Fruit fly (Drosophila melanogaster): Measurements from ENCODE around the gene daw.

daw gene

dm6 chr2L:2760288-2760687 lies 44.8 kb upstream of the daw start (continued):
- no peak for TF ChIP-seq pan (optimal IDR thresholded peaks at IDR 0.05)
- TF ChIP-seq pan (GFP tag; optimal IDR thresholded peaks at IDR 0.05 in 1 of 2, IDR thresholded peaks at IDR 0.05 in 1 of 2): peak in 1 of 2 experiments; percentile 24
- peak; percentile 67 for TF ChIP-seq Ets65A (GFP tag)
- no peak for TF ChIP-seq Ptx1 (GFP tag; IDR thresholded peaks at IDR 0.05)
- TF ChIP-seq hth (optimal IDR thresholded peaks at IDR 0.05): no peak
- no peak for TF ChIP-seq trh (GFP tag; optimal IDR thresholded peaks at IDR 0.05)
- TF ChIP-seq CG3726 (GFP tag; IDR thresholded peaks at IDR 0.05): 0 out of 3 replicates have a peak, but pooled peaks have one; percentile 54
- TF ChIP-seq kay (GFP tag; optimal IDR thresholded peaks at IDR 0.05): no peak
- no peak for TF ChIP-seq sim (GFP tag; IDR thresholded peaks at IDR 0.05)
- no peak for TF ChIP-seq CG14050 (GFP tag; IDR thresholded peaks at IDR 0.05)
- no peak for TF ChIP-seq chif (GFP tag; optimal IDR thresholded peaks at IDR 0.05)

DNA sequence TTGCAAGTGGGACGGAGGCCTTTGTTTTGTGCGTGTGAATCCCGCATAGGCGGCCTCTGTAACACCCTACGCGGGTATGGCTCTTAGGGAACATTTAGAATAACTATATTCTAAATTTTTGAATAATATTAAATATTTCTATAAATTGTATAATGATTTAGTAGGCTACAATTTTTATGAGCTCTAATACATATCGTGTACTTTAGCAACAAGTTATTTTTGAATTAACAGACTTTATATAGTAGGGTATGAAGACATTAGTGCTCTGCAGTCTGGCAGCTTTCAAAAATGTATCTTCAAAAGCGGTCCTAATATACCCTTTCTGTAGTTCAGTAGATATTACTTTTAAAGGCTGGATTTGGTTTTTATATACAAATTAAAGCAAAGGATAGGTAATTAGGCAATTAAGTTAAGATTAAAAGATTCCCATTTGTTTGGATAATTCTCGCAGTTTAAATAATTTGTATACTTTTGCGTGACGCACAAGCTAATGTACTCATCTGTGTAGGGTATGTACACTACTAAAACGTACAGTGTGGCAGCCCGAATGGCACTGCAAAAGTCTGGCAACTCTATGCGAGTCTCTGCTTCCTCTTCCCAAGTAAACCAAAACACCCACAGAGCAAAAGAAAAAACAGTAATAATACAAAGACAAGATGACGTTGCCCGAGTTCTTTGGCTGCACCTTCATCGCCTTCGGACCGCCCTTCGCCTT lies 39.2 kb upstream of the daw start, which contains the start of the genes Snx21 and aph-1:
TSS of gene Snx21 (minus strand) at position 7 of the 715 bp plus-strand sequence.
TSS of gene aph-1 (plus strand) at position 575 of the 715 bp plus-strand sequence.
- TF ChIP-seq ERR (GFP tag; optimal IDR thresholded peaks at IDR 0.05) (peak; percentile 70), CG9215 (GFP tag; IDR thresholded peaks at IDR 0.05) (peak; percentile 89), fd102C (GFP tag; optimal IDR thresholded peaks at IDR 0.05) (peak; percentile 28), tna (GFP tag; IDR thresholded peaks at IDR 0.05; ENCODE audit: partially characterized antibody) (no peak), CG6654 (GFP tag; optimal IDR thresholded peaks at IDR 0.05) (peak; percentile 69), CG3163 (GFP tag; optimal IDR thresholded peaks at IDR 0.05) (peak; percentile 69), Lpt (GFP tag; optimal IDR thresholded peaks at IDR 0.05) (no peak), CG4328 (GFP tag; optimal IDR thresholded peaks at IDR 0.05) (peak; percentile 93), CG4404 (GFP tag; IDR thresholded peaks at IDR 0.05) (peak; percentile 87), CG18764 (GFP tag; optimal IDR thresholded peaks at IDR 0.05) (peak; percentile 82), inv (GFP tag; IDR thresholded peaks at IDR 0.05; ENCODE audit: partially characterized antibody) (0 out of 2 replicates have a peak, but pooled peaks have one; percentile 6), pho (GFP tag; optimal IDR thresholded peaks at IDR 0.05) (peak; percentile 81), CG14860 (GFP tag; IDR thresholded peaks at IDR 0.05; ENCODE audit: partially characterized antibody) (no peak), Opbp (GFP tag; IDR thresholded peaks at IDR 0.05; ENCODE audit: partially characterized antibody) (no peak), CG33213 (GFP tag; optimal IDR thresholded peaks at IDR 0.05) (peak; percentile 62), E2f1 (GFP tag; IDR thresholded peaks at IDR 0.05) (peak; percentile 89), odd (GFP tag; optimal IDR thresholded peaks at IDR 0.05) (peak; percentile 91), Eip74EF (GFP tag; optimal IDR thresholded peaks at IDR 0.05) (peak in 1 of 2 experiments; percentile 90), hbn (GFP tag; IDR thresholded peaks at IDR 0.05; ENCODE audit: partially characterized antibody) (no peak), Fer3 (tag; optimal IDR thresholded peaks at IDR 0.05) (peak; percentile 93), CG13123 (GFP tag; optimal IDR thresholded peaks at IDR 0.05) (peak; percentile 76), exex (tag; optimal IDR thresholded peaks at IDR 0.05) (peak; percentile 77), knrl (GFP tag; IDR thresholded peaks at IDR 0.05; ENCODE audit: partially characterized antibody) (no peak), h (optimal IDR thresholded peaks at IDR 0.05) (no peak), CG3838 (GFP tag; optimal IDR thresholded peaks at IDR 0.05) (peak; percentile 59), CG1792 (GFP tag; optimal IDR thresholded peaks at IDR 0.05) (peak; percentile 76), CG31388 (GFP tag; optimal IDR thresholded peaks at IDR 0.05) (peak; percentile 36), tap (tag; optimal IDR thresholded peaks at IDR 0.05) (peak; percentile 85), CG6689 (GFP tag; IDR thresholded peaks at IDR 0.05) (peak; percentile 91), Oaz (GFP tag; IDR thresholded peaks at IDR 0.05) (peak; percentile 80), wdn (GFP tag; IDR thresholded peaks at IDR 0.05) (peak; percentile 83), Xbp1 (GFP tag; optimal IDR thresholded peaks at IDR 0.05) (peak; percentile 92), CG17912 (GFP tag; optimal IDR thresholded peaks at IDR 0.05) (peak; percentile 77), CG18599 (GFP tag; optimal IDR thresholded peaks at IDR 0.05) (peak; percentile 93), MESR4 (GFP tag; optimal IDR thresholded peaks at IDR 0.05) (peak; percentile 56), CG11723 (GFP tag; optimal IDR thresholded peaks at IDR 0.05) (peak; percentile 87), CG13775 (GFP tag; optimal IDR thresholded peaks at IDR 0.05) (peak; percentile 92), org-1 (GFP tag; optimal IDR thresholded peaks at IDR 0.05) (peak; percentile 86)

Data from whole organism, embryonic.